Fruit fly (Drosophila melanogaster) whole organism, embryonic: ENCODE data around the gene papi.

ENCODE experiments used
- Abd-B ChIP-seq: fragments of 200-800 bp; sonication (Bioruptor generic); optimal IDR thresholded peaks from 2 replicates; lab custom pipeline; 2018; ENCODE audit warnings: missing biosample characterization, mild to moderate bottlenecking, missing genetic modification characterization, moderate library complexity
- Asciz ChIP-seq: fragments of 200-800 bp; sonication (Bioruptor generic); optimal IDR thresholded peaks from 2 replicates; lab custom pipeline; 2017; ENCODE audit warnings: missing biosample characterization, mild to moderate bottlenecking, missing genetic modification characterization, missing genetic modification reagents
- BEAF-32 ChIP-seq: fragments of 200-800 bp; sonication (Bioruptor generic); optimal IDR thresholded peaks from 3 replicates; lab custom pipeline; 2017; ENCODE audit warnings: missing biosample characterization, missing genetic modification characterization, mild to moderate bottlenecking, moderate library complexity, missing genetic modification reagents
- CG10654 ChIP-seq: fragments of 200-800 bp; sonication (Bioruptor generic); optimal IDR thresholded peaks from 2 replicates; lab custom pipeline; 2016; ENCODE audit warnings: missing biosample characterization, missing genetic modification characterization
- CG11398 ChIP-seq: fragments of 200-800 bp; sonication (Bioruptor generic); optimal IDR thresholded peaks from 2 replicates; lab custom pipeline; 2016; ENCODE audit warnings: missing biosample characterization, missing genetic modification characterization
- CG11504 ChIP-seq: fragments of 200-800 bp; sonication (Bioruptor generic); optimal IDR thresholded peaks from 3 replicates; lab custom pipeline; 2019; ENCODE audit warnings: missing biosample characterization, mild to moderate bottlenecking, missing genetic modification characterization, moderate library complexity
- CG12744 ChIP-seq: fragments of 200-800 bp; sonication (Bioruptor generic); optimal IDR thresholded peaks from 2 replicates; lab custom pipeline; 2016; ENCODE audit warnings: missing biosample characterization, missing genetic modification characterization
- CG12942 ChIP-seq: fragments of 200-800 bp; sonication (Bioruptor generic); optimal IDR thresholded peaks from 3 replicates; lab custom pipeline; 2016; ENCODE audit warnings: missing biosample characterization, missing genetic modification characterization
- CG13424 ChIP-seq: fragments of 200-800 bp; sonication (Bioruptor generic); optimal IDR thresholded peaks from 2 replicates; lab custom pipeline; 2019; ENCODE audit warnings: missing biosample characterization, mild to moderate bottlenecking, missing genetic modification characterization, moderate library complexity
- CG2120 ChIP-seq: fragments of 200-800 bp; sonication (Bioruptor generic); optimal IDR thresholded peaks from 3 replicates; lab custom pipeline; 2016; ENCODE audit warnings: missing biosample characterization, missing genetic modification characterization
- CG2712 ChIP-seq: fragments of 200-800 bp; optimal IDR thresholded peaks from 3 replicates; lab custom pipeline; 2019; ENCODE audit warnings: missing biosample characterization, mild to moderate bottlenecking, missing genetic modification characterization, moderate library complexity
- CG31224 ChIP-seq: fragments of 200-800 bp; sonication (Bioruptor generic); IDR thresholded peaks from 2 replicates; pipeline ENCODE4 v1.3.6; 2022; ENCODE audit warnings: missing biosample characterization, missing genetic modification characterization
- CG3163 ChIP-seq: fragments of 200-800 bp; sonication (Bioruptor generic); optimal IDR thresholded peaks from 3 replicates; lab custom pipeline; 2016; ENCODE audit warnings: missing biosample characterization, missing genetic modification characterization
- CG32767 ChIP-seq: fragments of 200-800 bp; sonication (Bioruptor generic); IDR thresholded peaks from 2 replicates; pipeline ENCODE4 v1.3.6; 2022; ENCODE audit warnings: missing biosample characterization, missing genetic modification characterization
- CG3726 ChIP-seq: fragments of 200-800 bp; sonication (Bioruptor generic); IDR thresholded peaks from 3 replicates; pipeline ENCODE4, ENCODE4 v1.3.6; 2022; ENCODE audit warnings: missing biosample characterization, missing genetic modification characterization
- CG6765 ChIP-seq: fragments of 200-800 bp; sonication (Bioruptor generic); optimal IDR thresholded peaks from 3 replicates; lab custom pipeline; 2017; ENCODE audit warnings: missing biosample characterization, mild to moderate bottlenecking, missing genetic modification characterization
- CG6813 ChIP-seq: fragments of 200-800 bp; sonication (Bioruptor generic); optimal IDR thresholded peaks from 2 replicates; lab custom pipeline; 2017; ENCODE audit warnings: missing biosample characterization, missing genetic modification characterization, mild to moderate bottlenecking, moderate library complexity, missing genetic modification reagents
- CG6854 ChIP-seq: fragments of 200-800 bp; sonication (Bioruptor generic); optimal IDR thresholded peaks from 3 replicates; lab custom pipeline; 2017; ENCODE audit warnings: missing biosample characterization, mild to moderate bottlenecking, missing genetic modification characterization
- CG7839 ChIP-seq: fragments of 200-800 bp; sonication (Bioruptor generic); optimal IDR thresholded peaks from 3 replicates; lab custom pipeline; 2018; ENCODE audit warnings: missing biosample characterization, mild to moderate bottlenecking, missing genetic modification characterization, moderate library complexity
- CG8359 ChIP-seq: fragments of 200-800 bp; sonication (Bioruptor generic); optimal IDR thresholded peaks from 2 replicates; lab custom pipeline; 2017; ENCODE audit warnings: missing biosample characterization, mild to moderate bottlenecking, missing genetic modification characterization, borderline replicate concordance
- CG9932 ChIP-seq: fragments of 200-800 bp; sonication (Bioruptor generic); IDR thresholded peaks from 2 replicates; pipeline ENCODE4 v1.3.6; 2022; ENCODE audit warnings: missing biosample characterization, missing genetic modification characterization
- Camta ChIP-seq: fragments of 200-800 bp; sonication (Bioruptor generic); optimal IDR thresholded peaks from 2 replicates; lab custom pipeline; 2016; ENCODE audit warnings: missing biosample characterization, missing genetic modification characterization
- Gug ChIP-seq: fragments of 200-800 bp; sonication (Bioruptor generic); IDR thresholded peaks from 4 replicates; pipeline ENCODE4 v1.3.6; 2022; ENCODE audit warnings: missing biosample characterization, missing genetic modification characterization
- Lhr ChIP-seq: fragments of 200-800 bp; sonication (Bioruptor generic); optimal IDR thresholded peaks from 3 replicates; lab custom pipeline; 2017; ENCODE audit warnings: mild to moderate bottlenecking, missing biosample characterization, missing genetic modification reagents, missing genetic modification characterization
- Lim3 ChIP-seq: fragments of 200-800 bp; sonication (Bioruptor generic); IDR thresholded peaks from 2 replicates; pipeline ENCODE4 v1.3.6; 2022; ENCODE audit warnings: missing biosample characterization, missing genetic modification characterization
- MTF-1 ChIP-seq: fragments of 200-800 bp; sonication (Bioruptor generic); optimal IDR thresholded peaks from 2 replicates; lab custom pipeline; 2018; ENCODE audit warnings: missing biosample characterization, mild to moderate bottlenecking, missing genetic modification characterization, borderline replicate concordance
- Mad ChIP-seq: fragments of 200-800 bp; sonication (Bioruptor generic); optimal IDR thresholded peaks from 2 replicates; lab custom pipeline; 2016; ENCODE audit warnings: missing biosample characterization, missing genetic modification characterization
- Nf-YB ChIP-seq: fragments of 200-800 bp; sonication (Bioruptor generic); optimal IDR thresholded peaks from 3 replicates; lab custom pipeline; 2019; ENCODE audit warnings: missing biosample characterization, mild to moderate bottlenecking, missing genetic modification characterization, moderate library complexity
- Rfx ChIP-seq: fragments of 200-800 bp; sonication (Bioruptor generic); IDR thresholded peaks from 2 replicates; pipeline ENCODE4 v1.3.6; 2022; ENCODE audit warnings: missing biosample characterization, missing genetic modification characterization
- ap ChIP-seq: fragments of 200-800 bp; sonication (Bioruptor generic); IDR thresholded peaks from 2 replicates; pipeline ENCODE4 v1.3.6; 2022; ENCODE audit warnings: missing biosample characterization, missing genetic modification characterization
- bab2 ChIP-seq: fragments of 200-800 bp; sonication (Bioruptor generic); optimal IDR thresholded peaks from 2 replicates; lab custom pipeline; 2016; ENCODE audit warnings: missing biosample characterization, missing genetic modification characterization
- bbx ChIP-seq: fragments of 200-800 bp; sonication (Bioruptor generic); IDR thresholded peaks from 2 replicates; pipeline ENCODE4 v1.3.6; 2022; ENCODE audit warnings: missing biosample characterization, missing genetic modification characterization; ENCODE audit not compliant: partially characterized antibody
- bigmax ChIP-seq: fragments of 200-800 bp; sonication (Bioruptor generic); optimal IDR thresholded peaks from 2 replicates; lab custom pipeline; 2018; ENCODE audit warnings: missing biosample characterization, mild to moderate bottlenecking, missing genetic modification characterization
- corto ChIP-seq: fragments of 200-800 bp; sonication (Bioruptor generic); optimal IDR thresholded peaks from 2 replicates; lab custom pipeline; 2016; ENCODE audit warnings: missing biosample characterization, mild to moderate bottlenecking, missing genetic modification characterization, moderate library complexity
- crc ChIP-seq: fragments of 200-800 bp; sonication (Bioruptor generic); optimal IDR thresholded peaks from 2 replicates; lab custom pipeline; 2016; ENCODE audit warnings: missing biosample characterization, missing genetic modification characterization
- dm ChIP-seq: fragments of 200-800 bp; sonication (Bioruptor generic); optimal IDR thresholded peaks from 3 replicates; lab custom pipeline; 2016; ENCODE audit warnings: missing biosample characterization, missing genetic modification characterization
- dmrt99B ChIP-seq: fragments of 200-800 bp; sonication (Bioruptor generic); optimal IDR thresholded peaks from 2 replicates; lab custom pipeline; 2018; ENCODE audit warnings: missing biosample characterization, mild to moderate bottlenecking, missing genetic modification characterization, moderate library complexity
- dysf ChIP-seq: fragments of 200-800 bp; sonication (Bioruptor generic); IDR thresholded peaks from 3 replicates; pipeline ENCODE4 v1.3.6; 2022; ENCODE audit warnings: missing biosample characterization, missing genetic modification characterization
- exex ChIP-seq: fragments of 200-800 bp; sonication (Bioruptor generic); optimal IDR thresholded peaks from 4 replicates; lab custom pipeline; 2018; ENCODE audit warnings: missing biosample characterization, mild to moderate bottlenecking, missing genetic modification characterization, moderate library complexity
- ftz-f1 ChIP-seq: fragments of 200-800 bp; sonication (Bioruptor generic); optimal IDR thresholded peaks from 2 replicates; lab custom pipeline; 2016; ENCODE audit warnings: missing biosample characterization, missing genetic modification characterization
- grau ChIP-seq: fragments of 200-800 bp; optimal IDR thresholded peaks from 3 replicates; lab custom pipeline; 2019; ENCODE audit warnings: missing biosample characterization, mild to moderate bottlenecking, missing genetic modification characterization, moderate library complexity
- jumu ChIP-seq: fragments of 200-800 bp; sonication (Bioruptor generic); optimal IDR thresholded peaks from 3 replicates; lab custom pipeline; 2016; ENCODE audit warnings: missing biosample characterization, missing genetic modification characterization
- klu ChIP-seq: fragments of 200-800 bp; sonication (Bioruptor generic); IDR thresholded peaks from 2 replicates; pipeline ENCODE4 v1.3.6; 2022; ENCODE audit warnings: missing biosample characterization, missing genetic modification characterization
- maf-S ChIP-seq: fragments of 200-800 bp; sonication (Bioruptor generic); optimal IDR thresholded peaks from 2 replicates; lab custom pipeline; 2016; ENCODE audit warnings: missing biosample characterization, missing genetic modification characterization
- nmo ChIP-seq: fragments of 200-800 bp; sonication (Bioruptor generic); optimal IDR thresholded peaks from 2 replicates; lab custom pipeline; 2018; ENCODE audit warnings: missing biosample characterization, mild to moderate bottlenecking, missing genetic modification characterization, moderate library complexity
- pita ChIP-seq: fragments of 200-800 bp; sonication (Bioruptor generic); optimal IDR thresholded peaks from 2 replicates; lab custom pipeline; 2017; ENCODE audit warnings: missing biosample characterization, mild to moderate bottlenecking, missing genetic modification characterization
- repo ChIP-seq: fragments of 200-800 bp; sonication (Bioruptor generic); optimal IDR thresholded peaks from 2 replicates; lab custom pipeline; 2016; ENCODE audit warnings: missing biosample characterization, missing genetic modification characterization
- tgo ChIP-seq: fragments of 200-800 bp; sonication (Bioruptor generic); IDR thresholded peaks from 3 replicates; pipeline ENCODE4 v1.3.6; 2022; ENCODE audit warnings: missing biosample characterization, missing genetic modification characterization
- toy ChIP-seq: fragments of 200-800 bp; sonication (Bioruptor generic); IDR thresholded peaks from 2 replicates; pipeline ENCODE4 v1.3.6; 2022; ENCODE audit warnings: missing biosample characterization, missing genetic modification characterization
- yki ChIP-seq: fragments of >200 bp; optimal IDR thresholded peaks from 3 replicates; lab custom pipeline; 2018

papi gene

dm6 chr2L:2177312-2177968 is 43.1 kb upstream of the papi start (continued):
- TF ChIP-seq CG31224 (GFP tag; lab: Robert Waterston, UW) (no peak), CG12942 (GFP tag; lab: Kevin White, UChicago) (no peak), tgo (GFP tag; lab: Robert Waterston, UW) (peak; percentile 29; the same call in 1 of the 3 replicates), dmrt99B (tag; lab: Kevin White, UChicago) (peak; percentile 34), Gug (GFP tag; lab: Robert Waterston, UW) (0 out of 4 replicates have a peak, but pooled peaks have one; percentile 4), CG2120 (GFP tag; lab: Kevin White, UChicago) (peak; percentile 75), klu (GFP tag; lab: Robert Waterston, UW) (no peak), CG12744 (GFP tag; lab: Kevin White, UChicago) (peak; percentile 18), CG13424 (tag; lab: Kevin White, UChicago) (peak; percentile 20), exex (tag; lab: Kevin White, UChicago) (no peak), dm (GFP tag; lab: Kevin White, UChicago) (no peak), CG6765 (GFP tag; lab: Kevin White, UChicago) (no peak), Abd-B (GFP tag; lab: Kevin White, UChicago) (no peak), jumu (GFP tag; lab: Kevin White, UChicago) (peak; percentile 27), ftz-f1 (GFP tag; lab: Kevin White, UChicago) (no peak), Mad (GFP tag; lab: Kevin White, UChicago) (no peak), CG7839 (tag; lab: Kevin White, UChicago) (peak; percentile 46), maf-S (GFP tag; lab: Kevin White, UChicago) (no peak), MTF-1 (GFP tag; lab: Kevin White, UChicago) (no peak), CG11398 (GFP tag; lab: Kevin White, UChicago) (no peak), CG11504 (peak; percentile 54), corto (peak; percentile 53), Camta (GFP tag; lab: Kevin White, UChicago) (peak; percentile 44), crc (GFP tag; lab: Kevin White, UChicago) (no peak), Lim3 (GFP tag; lab: Robert Waterston, UW) (no peak), pita (GFP tag; lab: Kevin White, UChicago) (no peak), yki (lab: Kevin White, UChicago) (no peak), Rfx (GFP tag; lab: Robert Waterston, UW) (peak; percentile 62; the same call in 1 of the 2 replicates), CG8359 (GFP tag; lab: Kevin White, UChicago) (no peak), grau (peak; percentile 61), bigmax (no peak), Nf-YB (no peak), repo (GFP tag; lab: Kevin White, UChicago) (no peak), toy (GFP tag; lab: Robert Waterston, UW) (no peak), CG6813 (GFP tag; lab: Kevin White, UChicago) (peak; percentile 50), CG6854 (GFP tag; lab: Kevin White, UChicago) (no peak), Lhr (no peak), BEAF-32 (GFP tag; lab: Kevin White, UChicago) (no peak), CG9932 (GFP tag; lab: Robert Waterston, UW) (peak; percentile 70), bab2 (GFP tag; lab: Kevin White, UChicago) (peak; percentile 50), nmo (GFP tag; lab: Kevin White, UChicago) (peak; percentile 31), CG3163 (GFP tag; lab: Kevin White, UChicago) (no peak), CG3726 (GFP tag; lab: Robert Waterston, UW) (0 out of 3 replicates have a peak, but pooled peaks have one; percentile 8), Asciz (GFP tag; lab: Kevin White, UChicago) (no peak), ap (GFP tag; lab: Robert Waterston, UW) (no peak), CG32767 (GFP tag; lab: Robert Waterston, UW) (0 out of 2 replicates have a peak, but pooled peaks have one; percentile 20), CG10654 (GFP tag; lab: Kevin White, UChicago) (peak; percentile 34), bbx (GFP tag; lab: Robert Waterston, UW) (no peak), CG2712 (tag; lab: Kevin White, UChicago) (peak; percentile 8), dysf (peak; percentile 66)
